Fruit fly (Drosophila melanogaster): ENCODE data around the gene CG13950.
A peak's percentile ranks its signal among the peaks of the same experiment; 100 is the strongest.

DNA sequence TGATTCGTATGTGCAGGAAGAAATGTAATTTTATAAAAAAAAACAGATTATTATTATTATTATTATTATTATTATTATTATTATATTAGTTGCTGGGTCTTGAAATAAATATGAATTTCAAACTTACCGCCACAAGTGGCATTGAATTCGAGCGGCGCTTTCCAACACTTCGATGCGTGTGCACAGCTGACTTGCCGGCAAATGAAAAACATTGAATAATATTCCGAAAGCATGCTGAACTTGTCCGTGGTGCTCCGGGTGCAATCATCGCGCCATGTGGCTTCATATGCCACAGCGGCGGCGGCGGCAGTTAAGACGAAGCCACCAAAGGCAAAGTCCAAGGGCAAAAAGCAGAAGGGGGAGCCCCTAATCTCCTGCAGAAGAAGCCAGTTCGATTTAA is 48.6 kb upstream of the CG13950 start, which contains the start of gene Dbp21E2:
- TF ChIP-seq lola (GFP tag; optimal IDR thresholded peaks at IDR 0.05) (no peak), usp (GFP tag; optimal IDR thresholded peaks at IDR 0.05) (no peak), Six4 (GFP tag; optimal IDR thresholded peaks at IDR 0.05) (no peak), CG4707 (GFP tag; optimal IDR thresholded peaks at IDR 0.05) (no peak), odd (GFP tag; optimal IDR thresholded peaks at IDR 0.05) (no peak), Meics (GFP tag; optimal IDR thresholded peaks at IDR 0.05) (no peak), Deaf1 (tag; optimal IDR thresholded peaks at IDR 0.05) (no peak), CG17361 (GFP tag; IDR thresholded peaks at IDR 0.05) (no peak), CG13775 (GFP tag; optimal IDR thresholded peaks at IDR 0.05) (no peak), ci (GFP tag; IDR thresholded peaks at IDR 0.05) (peak; percentile 13; the same call in 1 of the 3 replicates), psq (GFP tag; optimal IDR thresholded peaks at IDR 0.05) (no peak), CG10321 (GFP tag; IDR thresholded peaks at IDR 0.05) (no peak)

Data from whole organism, embryonic.